Worm (Caenorhabditis elegans) whole organism, young adult: Measurements from ENCODE around the gene snai-1.

ENCODE experiments used
- hrde-1 ChIP-seq: sonication (generic microtip); optimal IDR thresholded peaks from 2 replicates; lab custom pipeline; 2016; ENCODE audit warnings: missing genetic modification characterization, mild to moderate bottlenecking, missing compliant biosample characterization, moderate library complexity, missing genotype, missing genetic modification reagents, borderline replicate concordance
- pha-4 ChIP-seq: fragments of 150-350 bp; sonication (generic microtip); optimal IDR thresholded peaks from 2 replicates; lab custom pipeline; 2014; ENCODE audit warnings: missing biosample characterization, missing genetic modification reagents, missing genetic modification characterization

DNA sequence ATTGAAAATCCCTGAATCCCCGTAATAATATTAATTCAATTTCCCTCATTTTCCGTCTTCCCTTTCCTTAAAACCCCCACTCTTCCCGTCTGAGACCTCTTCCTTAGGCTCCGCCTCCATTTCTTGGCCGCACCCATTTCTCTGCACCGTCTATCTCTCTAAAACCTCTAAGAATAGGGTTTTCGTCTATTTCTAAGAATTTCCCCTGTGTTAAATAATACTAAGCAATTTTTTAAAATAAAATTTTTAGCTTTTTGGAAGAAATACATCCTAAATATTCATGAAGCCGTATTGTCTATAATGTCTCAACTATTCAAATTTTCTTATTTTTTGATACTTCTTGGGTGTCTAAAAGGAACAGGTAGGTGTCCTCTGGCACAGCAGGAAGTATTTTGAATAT, 26.0 kb upstream of the snai-1 start, which contains the start of gene cdh-8:
- TF ChIP-seq pha-4 (tag; lab: Kevin White, UChicago) (no peak), hrde-1 (tag; lab: Kevin White, UChicago) (no peak)
